Fruit fly (Drosophila melanogaster) whole organism, embryonic: ENCODE measurements around the gene SuUR.
A peak's percentile ranks its signal among the peaks of the same experiment; 100 is the strongest.

Source experiments
- Adf1 ChIP-seq: fragments of 200-800 bp; sonication (Bioruptor generic); IDR thresholded peaks from 2 replicates; pipeline ENCODE4 v1.3.6; 2022; ENCODE audit warnings: missing biosample characterization, missing genetic modification characterization
- Atf3 ChIP-seq: fragments of 200-800 bp; sonication (Bioruptor generic); optimal IDR thresholded peaks from 3 replicates; lab custom pipeline; 2016; ENCODE audit warnings: missing biosample characterization, missing genetic modification characterization
- B-H2 ChIP-seq: fragments of 200-800 bp; sonication (Bioruptor generic); optimal IDR thresholded peaks from 2 replicates; lab custom pipeline; 2018; ENCODE audit warnings: missing biosample characterization, mild to moderate bottlenecking, missing genetic modification characterization
- CG10654 ChIP-seq: fragments of 200-800 bp; sonication (Bioruptor generic); optimal IDR thresholded peaks from 2 replicates; lab custom pipeline; 2016; ENCODE audit warnings: missing biosample characterization, missing genetic modification characterization
- CG12104 ChIP-seq: fragments of 200-800 bp; sonication (Bioruptor generic); optimal IDR thresholded peaks from 3 replicates; lab custom pipeline; 2016; ENCODE audit warnings: missing biosample characterization, missing genetic modification characterization
- CG13424 ChIP-seq: fragments of 200-800 bp; sonication (Bioruptor generic); optimal IDR thresholded peaks from 2 replicates; lab custom pipeline; 2019; ENCODE audit warnings: missing biosample characterization, mild to moderate bottlenecking, missing genetic modification characterization, moderate library complexity
- CG13775 ChIP-seq: fragments of 200-800 bp; sonication (Bioruptor generic); optimal IDR thresholded peaks from 3 replicates; lab custom pipeline; 2017; ENCODE audit warnings: missing biosample characterization, mild to moderate bottlenecking, missing genetic modification characterization
- CG1602 ChIP-seq: fragments of 200-800 bp; sonication (Bioruptor generic); optimal IDR thresholded peaks from 3 replicates; lab custom pipeline; 2016; ENCODE audit warnings: missing biosample characterization, missing genetic modification characterization
- CG17328 ChIP-seq: fragments of 200-800 bp; sonication (Bioruptor generic); IDR thresholded peaks from 2 replicates; pipeline ENCODE4 v1.3.6; 2022; ENCODE audit warnings: missing biosample characterization, missing genetic modification characterization
- CG17829 ChIP-seq: fragments of 200-800 bp; optimal IDR thresholded peaks from 2 replicates; lab custom pipeline; 2019; ENCODE audit warnings: missing biosample characterization, mild to moderate bottlenecking, missing genetic modification characterization, moderate library complexity
- CG2678 ChIP-seq: fragments of 200-800 bp; sonication (Bioruptor generic); optimal IDR thresholded peaks from 3 replicates; lab custom pipeline; 2019; ENCODE audit warnings: missing biosample characterization, mild to moderate bottlenecking, missing genetic modification characterization, moderate library complexity
- CG3065 ChIP-seq: fragments of 200-800 bp; sonication (Bioruptor generic); optimal IDR thresholded peaks from 2 replicates; lab custom pipeline; 2016; ENCODE audit warnings: missing biosample characterization, missing genetic modification characterization
- CG4424 ChIP-seq: fragments of 200-800 bp; sonication (Bioruptor generic); optimal IDR thresholded peaks from 3 replicates; lab custom pipeline; 2016; ENCODE audit warnings: missing biosample characterization, missing genetic modification characterization
- CG6689 ChIP-seq: fragments of 200-800 bp; sonication (Bioruptor generic); IDR thresholded peaks from 2 replicates; pipeline ENCODE4 v1.3.6; 2022; ENCODE audit warnings: missing biosample characterization, missing genetic modification characterization
- CG8944 ChIP-seq: fragments of 200-800 bp; sonication (Bioruptor generic); optimal IDR thresholded peaks from 3 replicates; lab custom pipeline; 2016; ENCODE audit warnings: missing biosample characterization, missing genetic modification characterization
- CG9437 ChIP-seq: fragments of 200-800 bp; sonication (Bioruptor generic); optimal IDR thresholded peaks from 2 replicates; lab custom pipeline; 2018; ENCODE audit warnings: missing biosample characterization, mild to moderate bottlenecking, missing genetic modification characterization
- CG9797 ChIP-seq: fragments of 200-800 bp; sonication (Bioruptor generic); optimal IDR thresholded peaks from 3 replicates; lab custom pipeline; 2018; ENCODE audit warnings: missing biosample characterization, mild to moderate bottlenecking, missing genetic modification characterization
- CG9876 ChIP-seq: fragments of 200-800 bp; sonication (Bioruptor generic); optimal IDR thresholded peaks from 2 replicates; lab custom pipeline; 2016; ENCODE audit warnings: missing biosample characterization, missing genetic modification characterization
- CHES-1-like ChIP-seq: fragments of 200-800 bp; sonication (Bioruptor generic); optimal IDR thresholded peaks from 2 replicates; lab custom pipeline; 2016; ENCODE audit warnings: missing biosample characterization, missing genetic modification characterization
- CTCF ChIP-seq: fragments of 200-800 bp; sonication (Bioruptor generic); optimal IDR thresholded peaks from 2 replicates; lab custom pipeline; 2017; ENCODE audit warnings: missing biosample characterization, mild to moderate bottlenecking, missing genetic modification characterization, moderate library complexity
- Chrac-16 ChIP-seq: fragments of 200-800 bp; sonication (Bioruptor generic); optimal IDR thresholded peaks from 3 replicates; lab custom pipeline; 2016; ENCODE audit warnings: missing biosample characterization, missing genetic modification characterization
- CrebB ChIP-seq: fragments of 200-800 bp; sonication (Bioruptor generic); optimal IDR thresholded peaks from 3 replicates; lab custom pipeline; 2018; ENCODE audit warnings: missing biosample characterization, mild to moderate bottlenecking, missing genetic modification characterization
- Dfd ChIP-seq, 2 experiments: fragments of >200 bp; optimal IDR thresholded peaks; 2 replicates each; lab custom pipeline; 2017; ENCODE audit warnings: missing biosample characterization in 2 of 2, missing genetic modification characterization in 2 of 2
- Dref ChIP-seq: fragments of 200-800 bp; sonication (Bioruptor generic); IDR thresholded peaks from 2 replicates; pipeline ENCODE4 v1.3.6; 2022; ENCODE audit warnings: missing biosample characterization, missing genetic modification characterization
- E2f1 ChIP-seq: fragments of 200-800 bp; sonication (Bioruptor generic); IDR thresholded peaks from 2 replicates; pipeline ENCODE4 v1.3.6; 2022; ENCODE audit warnings: missing biosample characterization, missing genetic modification characterization
- HLH4C ChIP-seq: fragments of 200-800 bp; sonication (Bioruptor generic); IDR thresholded peaks from 3 replicates; pipeline ENCODE4 v1.3.6; 2022; ENCODE audit warnings: missing biosample characterization, missing genetic modification characterization; ENCODE audit not compliant: partially characterized antibody
- MTF-1 ChIP-seq: fragments of 200-800 bp; sonication (Bioruptor generic); optimal IDR thresholded peaks from 2 replicates; lab custom pipeline; 2018; ENCODE audit warnings: missing biosample characterization, mild to moderate bottlenecking, missing genetic modification characterization, borderline replicate concordance
- NC2β ChIP-seq: fragments of 200-800 bp; sonication (Bioruptor generic); optimal IDR thresholded peaks from 2 replicates; lab custom pipeline; 2016; ENCODE audit warnings: missing biosample characterization, missing genetic modification characterization
- Ptx1 ChIP-seq: fragments of 200-800 bp; sonication (Bioruptor generic); IDR thresholded peaks from 2 replicates; pipeline ENCODE4 v1.3.6; 2022; ENCODE audit warnings: missing biosample characterization, missing genetic modification characterization
- Rfx ChIP-seq: fragments of 200-800 bp; sonication (Bioruptor generic); IDR thresholded peaks from 2 replicates; pipeline ENCODE4 v1.3.6; 2022; ENCODE audit warnings: missing biosample characterization, missing genetic modification characterization
- caup ChIP-seq: fragments of 200-800 bp; sonication (Bioruptor generic); optimal IDR thresholded peaks from 3 replicates; lab custom pipeline; 2017; ENCODE audit warnings: missing biosample characterization, mild to moderate bottlenecking, missing genetic modification characterization, moderate library complexity; ENCODE audit not compliant: severe bottlenecking
- dan ChIP-seq: fragments of 200-800 bp; sonication (Bioruptor generic); IDR thresholded peaks from 2 replicates; pipeline ENCODE4 v1.3.6; 2022; ENCODE audit warnings: missing biosample characterization, missing genetic modification characterization
- eve ChIP-seq, 2 experiments: fragments of >200 bp; optimal IDR thresholded peaks; 2 replicates each; lab custom pipeline; 2017; ENCODE audit warnings: missing biosample characterization in 2 of 2, missing genetic modification characterization in 2 of 2
- fd96Cb ChIP-seq: fragments of 200-800 bp; sonication (Bioruptor generic); optimal IDR thresholded peaks from 2 replicates; lab custom pipeline; 2018; ENCODE audit warnings: missing biosample characterization, mild to moderate bottlenecking, missing genetic modification characterization, moderate library complexity
- gt ChIP-seq: fragments of 200-800 bp; sonication (Bioruptor generic); IDR thresholded peaks from 2 replicates; pipeline ENCODE4 v1.3.6; 2022; ENCODE audit warnings: missing biosample characterization, missing genetic modification characterization
- hbn ChIP-seq: fragments of 200-800 bp; sonication (Bioruptor generic); IDR thresholded peaks from 2 replicates; pipeline ENCODE4 v1.3.6; 2022; ENCODE audit warnings: missing biosample characterization, missing genetic modification characterization; ENCODE audit not compliant: partially characterized antibody
- ind ChIP-seq: fragments of 200-800 bp; sonication (Bioruptor generic); optimal IDR thresholded peaks from 3 replicates; lab custom pipeline; 2016; ENCODE audit warnings: missing biosample characterization, missing genetic modification characterization
- kah ChIP-seq: fragments of 200-800 bp; sonication (Bioruptor generic); optimal IDR thresholded peaks from 2 replicates; lab custom pipeline; 2018; ENCODE audit warnings: missing biosample characterization, mild to moderate bottlenecking, missing genetic modification characterization
- klu ChIP-seq: fragments of 200-800 bp; sonication (Bioruptor generic); IDR thresholded peaks from 2 replicates; pipeline ENCODE4 v1.3.6; 2022; ENCODE audit warnings: missing biosample characterization, missing genetic modification characterization
- onecut ChIP-seq: fragments of 200-800 bp; sonication (Bioruptor generic); IDR thresholded peaks from 2 replicates; pipeline ENCODE4 v1.3.6; 2022; ENCODE audit warnings: missing biosample characterization, missing genetic modification characterization
- peb ChIP-seq: fragments of 200-800 bp; sonication (Bioruptor generic); IDR thresholded peaks from 2 replicates; pipeline ENCODE4 v1.3.6; 2022; ENCODE audit warnings: missing biosample characterization, missing genetic modification characterization
- pfk ChIP-seq: fragments of 200-800 bp; sonication (Bioruptor generic); optimal IDR thresholded peaks from 2 replicates; lab custom pipeline; 2018; ENCODE audit warnings: missing biosample characterization, mild to moderate bottlenecking, missing genetic modification characterization, moderate library complexity
- pros ChIP-seq: fragments of 200-800 bp; sonication (Bioruptor generic); optimal IDR thresholded peaks from 3 replicates; lab custom pipeline; 2019; ENCODE audit warnings: missing biosample characterization, mild to moderate bottlenecking, missing genetic modification characterization, moderate library complexity
- rib ChIP-seq: fragments of 200-800 bp; sonication (Bioruptor generic); IDR thresholded peaks from 2 replicates; pipeline ENCODE4 v1.3.6; 2022; ENCODE audit warnings: missing biosample characterization, missing genetic modification characterization
- run ChIP-seq: fragments of 200-800 bp; sonication (Bioruptor generic); optimal IDR thresholded peaks from 3 replicates; lab custom pipeline; 2018; ENCODE audit warnings: missing biosample characterization, mild to moderate bottlenecking, missing genetic modification characterization
- sc ChIP-seq, 3 experiments: fragments of >200 bp in 2 of 3; fragments of 200-800 bp in 1 of 3; sonication (Bioruptor generic) in 1 of 3; optimal IDR thresholded peaks; 2 replicates in 2 of 3; 3 replicates in 1 of 3; lab custom pipeline; 2017; ENCODE audit warnings: mild to moderate bottlenecking in 1 of 3, missing biosample characterization in 1 of 3, missing genetic modification characterization in 1 of 3, missing genetic modification reagents in 1 of 3
- tin ChIP-seq: fragments of 200-800 bp; sonication (Bioruptor generic); optimal IDR thresholded peaks from 3 replicates; lab custom pipeline; 2016; ENCODE audit warnings: missing biosample characterization, missing genetic modification characterization
- tna ChIP-seq: fragments of 200-800 bp; sonication (Bioruptor generic); IDR thresholded peaks from 2 replicates; pipeline ENCODE4 v1.3.6; 2022; ENCODE audit warnings: missing biosample characterization, missing genetic modification characterization; ENCODE audit not compliant: partially characterized antibody
- wdn ChIP-seq: fragments of 200-800 bp; sonication (Bioruptor generic); IDR thresholded peaks from 2 replicates; pipeline ENCODE4 v1.3.6; 2022; ENCODE audit warnings: missing biosample characterization, missing genetic modification characterization
- zfh2 ChIP-seq: fragments of 200-800 bp; sonication (Bioruptor generic); optimal IDR thresholded peaks from 2 replicates; lab custom pipeline; 2016; ENCODE audit warnings: missing biosample characterization, missing genetic modification characterization

The SuUR gene

dm6 chr3L:11089805-11090440, 25.1 kb downstream of the SuUR start (continued):
- TF ChIP-seq hbn (GFP tag; lab: Robert Waterston, UW) (no peak), CG12104 (GFP tag; lab: Kevin White, UChicago) (peak; percentile 87), B-H2 (GFP tag; lab: Kevin White, UChicago) (no peak), CrebB (peak; percentile 26), CG13775 (GFP tag; lab: Kevin White, UChicago) (peak; percentile 92), run (tag; lab: Kevin White, UChicago) (peak; percentile 86), wdn (no peak), Adf1 (GFP tag; lab: Robert Waterston, UW) (peak; percentile 51), CHES-1-like (GFP tag; lab: Kevin White, UChicago) (peak; percentile 75), pfk (GFP tag; lab: Kevin White, UChicago) (peak; percentile 30), tin (GFP tag; lab: Kevin White, UChicago) (peak; percentile 87), kah (peak; percentile 82), CG3065 (peak; percentile 68), CG1602 (GFP tag; lab: Kevin White, UChicago) (peak; percentile 87), fd96Cb (peak; percentile 89), CG8944 (GFP tag; lab: Kevin White, UChicago) (peak; percentile 72), CG2678 (tag; lab: Kevin White, UChicago) (peak; percentile 95), NC2β (GFP tag; lab: Kevin White, UChicago) (peak; percentile 79), Chrac-16 (GFP tag; lab: Kevin White, UChicago) (peak; percentile 91), pros (GFP tag; lab: Kevin White, UChicago) (peak; percentile 27), gt (peak; percentile 21; the same call in 1 of the 2 replicates), caup (GFP tag; lab: Kevin White, UChicago) (peak; percentile 80), peb (GFP tag; lab: Robert Waterston, UW) (peak; percentile 39; the same call in 1 of the 2 replicates), CG4424 (GFP tag; lab: Kevin White, UChicago) (peak; percentile 94), sc (optimal IDR thresholded peaks at IDR 0.05; lab: Kevin White, UChicago) (no peak), sc (GFP tag; optimal IDR thresholded peaks at IDR 0.05; lab: Kevin White, UChicago) (peak; percentile 89), HLH4C (peak; percentile 43; the same call in 1 of the 3 replicates), CG13424 (tag; lab: Kevin White, UChicago) (peak; percentile 94), rib (GFP tag; lab: Robert Waterston, UW) (no peak), Ptx1 (GFP tag; lab: Robert Waterston, UW) (peak; percentile 84), Rfx (GFP tag; lab: Robert Waterston, UW) (peak; percentile 58), Atf3 (GFP tag; lab: Kevin White, UChicago) (peak; percentile 73), CG17829 (tag; lab: Kevin White, UChicago) (peak; percentile 95), eve (GFP tag; optimal IDR thresholded peaks at IDR 0.05; lab: Kevin White, UChicago) (peak; percentile 1 to 98), CG6689 (GFP tag; lab: Robert Waterston, UW) (peak; percentile 90), Dref (GFP tag; lab: Robert Waterston, UW) (no peak), zfh2 (peak; percentile 46), CG10654 (GFP tag; lab: Kevin White, UChicago) (peak; percentile 52), ind (GFP tag; lab: Kevin White, UChicago) (peak; percentile 87), klu (GFP tag; lab: Robert Waterston, UW) (peak; percentile 73; the same call in 1 of the 2 replicates), onecut (GFP tag; lab: Robert Waterston, UW) (peak; percentile 79), CG9876 (GFP tag; lab: Kevin White, UChicago) (peak; percentile 23), tna (GFP tag; lab: Robert Waterston, UW) (no peak), MTF-1 (GFP tag; lab: Kevin White, UChicago) (peak; percentile 76), E2f1 (GFP tag; lab: Robert Waterston, UW) (peak; percentile 84), dan (GFP tag; lab: Robert Waterston, UW) (no peak; the same call in 1 of the 2 replicates), Dfd (GFP tag; optimal IDR thresholded peaks at IDR 0.05; lab: Kevin White, UChicago) (no peak), CG9797 (peak; percentile 39), CG9437 (GFP tag; lab: Kevin White, UChicago) (peak; percentile 96), CTCF (peak; percentile 63), CG17328 (GFP tag; lab: Robert Waterston, UW) (peak; percentile 70)
